Fruit fly (Drosophila melanogaster): ENCODE data around the gene Ccdc56.

Gene Ccdc56

DNA sequence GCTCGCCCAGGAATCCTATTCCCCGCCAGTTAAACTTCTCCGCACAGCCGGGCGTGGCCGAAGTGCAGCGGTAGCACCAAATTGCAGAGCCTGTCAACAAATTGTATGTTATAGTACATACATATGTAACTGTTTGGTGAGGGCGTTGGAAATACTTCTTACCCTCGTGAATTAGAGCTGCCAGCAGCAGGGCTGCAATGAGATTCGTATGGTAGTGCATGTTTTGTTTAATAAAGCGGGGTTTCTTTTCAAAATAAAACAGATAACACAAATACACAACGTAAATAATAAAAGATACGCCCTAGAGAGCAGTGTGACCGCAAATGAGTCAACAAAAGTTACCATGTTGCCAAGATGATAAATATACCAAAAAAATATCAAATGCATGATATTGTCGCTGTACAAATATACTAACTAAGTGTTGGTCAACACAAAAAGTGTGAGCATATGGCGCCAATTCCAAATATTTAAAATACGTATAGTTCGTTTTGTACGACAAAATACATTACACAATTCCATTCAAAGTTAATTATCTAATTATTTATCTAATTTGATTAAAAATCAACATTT is 2.4 kb downstream of the Ccdc56 start, which contains the start of gene crim (continued):
- no peak for TF ChIP-seq tna (GFP tag; IDR thresholded peaks at IDR 0.05; ENCODE audit: partially characterized antibody)
- peak; percentile 17 for TF ChIP-seq CoRest (tag; optimal IDR thresholded peaks at IDR 0.05)
- TF ChIP-seq CG34376 (GFP tag; optimal IDR thresholded peaks at IDR 0.05): no peak
- no peak for TF ChIP-seq CG6689 (GFP tag; IDR thresholded peaks at IDR 0.05)
- no peak for TF ChIP-seq Hr51 (GFP tag; optimal IDR thresholded peaks at IDR 0.05)
- no peak for TF ChIP-seq Neu2 (GFP tag; optimal IDR thresholded peaks at IDR 0.05; ENCODE audit: borderline replicate concordance)
- TF ChIP-seq kay (GFP tag; optimal IDR thresholded peaks at IDR 0.05): no peak
- TF ChIP-seq H2.0 (GFP tag; IDR thresholded peaks at IDR 0.05): no peak
- peak; percentile 42 for TF ChIP-seq phol (tag; optimal IDR thresholded peaks at IDR 0.05)
- no peak for TF ChIP-seq Opbp (GFP tag; IDR thresholded peaks at IDR 0.05; ENCODE audit: partially characterized antibody)
- TF ChIP-seq CG12769 (tag; optimal IDR thresholded peaks at IDR 0.05): no peak
- TF ChIP-seq CG6683 (GFP tag; optimal IDR thresholded peaks at IDR 0.05): no peak
- TF ChIP-seq CG10147 (GFP tag; optimal IDR thresholded peaks at IDR 0.05): no peak
- peak; percentile 92 for TF ChIP-seq gfzf (GFP tag; optimal IDR thresholded peaks at IDR 0.05)
- TF ChIP-seq CG3847 (GFP tag; IDR thresholded peaks at IDR 0.05): 0 out of 2 replicates have a peak, but pooled peaks have one; percentile 39
- peak; percentile 26 for TF ChIP-seq Myb (GFP tag; optimal IDR thresholded peaks at IDR 0.05)
- no peak for TF ChIP-seq caup (GFP tag; optimal IDR thresholded peaks at IDR 0.05; ENCODE audit: severe bottlenecking)
- peak; percentile 70 for TF ChIP-seq Med (GFP tag)
- TF ChIP-seq nau (GFP tag; optimal IDR thresholded peaks at IDR 0.05): no peak
- TF ChIP-seq Dll (GFP tag; IDR thresholded peaks at IDR 0.05; ENCODE audit: partially characterized antibody): no peak
- TF ChIP-seq jumu (GFP tag; optimal IDR thresholded peaks at IDR 0.05): no peak
- no peak for TF ChIP-seq zen2 (GFP tag; IDR thresholded peaks at IDR 0.05; ENCODE audit: partially characterized antibody)
- peak; percentile 21 for TF ChIP-seq CG30020 (tag; optimal IDR thresholded peaks at IDR 0.05)
- peak; percentile 53 for TF ChIP-seq CG33213 (GFP tag; optimal IDR thresholded peaks at IDR 0.05)
- no peak for TF ChIP-seq lmd (GFP tag; IDR thresholded peaks at IDR 0.05)
- TF ChIP-seq Spps (tag; optimal IDR thresholded peaks at IDR 0.05): no peak
- no peak for TF ChIP-seq wek (GFP tag; optimal IDR thresholded peaks at IDR 0.05)
- no peak for TF ChIP-seq CG8765 (GFP tag; IDR thresholded peaks at IDR 0.05)
- TF ChIP-seq CG2116 (GFP tag; optimal IDR thresholded peaks at IDR 0.05): peak; percentile 32
- TF ChIP-seq CG17359 (tag; optimal IDR thresholded peaks at IDR 0.05): no peak
- peak; percentile 18 for TF ChIP-seq CTCF (GFP tag; optimal IDR thresholded peaks at IDR 0.05)
- TF ChIP-seq Vsx1 (GFP tag; optimal IDR thresholded peaks at IDR 0.05): no peak
- no peak for TF ChIP-seq pb (GFP tag; optimal IDR thresholded peaks at IDR 0.05)
- TF ChIP-seq CG8388 (GFP tag; optimal IDR thresholded peaks at IDR 0.05): no peak
- no peak for TF ChIP-seq tx (GFP tag; optimal IDR thresholded peaks at IDR 0.05)
- peak; percentile 3 for TF ChIP-seq scrt (GFP tag; optimal IDR thresholded peaks at IDR 0.05)
- peak in 1 of 2 experiments; percentile 45 for TF ChIP-seq Pdp1 (GFP tag; optimal IDR thresholded peaks at IDR 0.05)
- no peak for TF ChIP-seq CG12155 (GFP tag; optimal IDR thresholded peaks at IDR 0.05)
- TF ChIP-seq Lpt (GFP tag; optimal IDR thresholded peaks at IDR 0.05): no peak
- no peak for TF ChIP-seq sr (GFP tag; IDR thresholded peaks at IDR 0.05)
- TF ChIP-seq slou (GFP tag; optimal IDR thresholded peaks at IDR 0.05): no peak
- TF ChIP-seq CG17912 (GFP tag; optimal IDR thresholded peaks at IDR 0.05): no peak
- no peak for TF ChIP-seq CG9609 (GFP tag; optimal IDR thresholded peaks at IDR 0.05)
- peak; percentile 13 for TF ChIP-seq CG2120 (GFP tag; optimal IDR thresholded peaks at IDR 0.05)
- TF ChIP-seq CG6854 (GFP tag; optimal IDR thresholded peaks at IDR 0.05): no peak
- TF ChIP-seq CG17612 (GFP tag; IDR thresholded peaks at IDR 0.05): no peak
- no peak for TF ChIP-seq Hand (GFP tag; optimal IDR thresholded peaks at IDR 0.05)
- no peak for TF ChIP-seq peb (GFP tag; IDR thresholded peaks at IDR 0.05)
- no peak for TF ChIP-seq CG3065 (GFP tag; optimal IDR thresholded peaks at IDR 0.05)
- no peak for TF ChIP-seq Trl (optimal IDR thresholded peaks at IDR 0.05)
- no peak for TF ChIP-seq Trl (GFP tag; optimal IDR thresholded peaks at IDR 0.05)

All from whole organism, embryonic.